Fruit fly (Drosophila melanogaster) whole organism, embryonic: ENCODE data around the gene CG14423.

Experiments used
- CG10209 ChIP-seq: fragments of 200-800 bp; sonication (Bioruptor generic); optimal IDR thresholded peaks from 3 replicates; lab custom pipeline; 2017; ENCODE audit warnings: missing biosample characterization, mild to moderate bottlenecking, missing genetic modification characterization, missing genetic modification reagents
- CG10366 ChIP-seq: fragments of 200-800 bp; sonication (Bioruptor generic); IDR thresholded peaks from 2 replicates; pipeline ENCODE4 v1.3.6; 2022; ENCODE audit warnings: missing biosample characterization, missing genetic modification characterization
- CG11695 ChIP-seq: fragments of 200-800 bp; sonication (Bioruptor generic); IDR thresholded peaks from 3 replicates; pipeline ENCODE4 v1.3.6; 2022; ENCODE audit warnings: missing biosample characterization, missing genetic modification characterization
- CG12104 ChIP-seq: fragments of 200-800 bp; sonication (Bioruptor generic); optimal IDR thresholded peaks from 3 replicates; lab custom pipeline; 2016; ENCODE audit warnings: missing biosample characterization, missing genetic modification characterization
- CG12155 ChIP-seq: fragments of 200-800 bp; sonication (Bioruptor generic); optimal IDR thresholded peaks from 3 replicates; lab custom pipeline; 2016; ENCODE audit warnings: missing biosample characterization, missing genetic modification characterization
- CG13123 ChIP-seq: fragments of 200-800 bp; sonication (Bioruptor generic); optimal IDR thresholded peaks from 2 replicates; lab custom pipeline; 2016; ENCODE audit warnings: missing biosample characterization, missing genetic modification characterization
- CG13775 ChIP-seq: fragments of 200-800 bp; sonication (Bioruptor generic); optimal IDR thresholded peaks from 3 replicates; lab custom pipeline; 2017; ENCODE audit warnings: missing biosample characterization, mild to moderate bottlenecking, missing genetic modification characterization
- CG1602 ChIP-seq: fragments of 200-800 bp; sonication (Bioruptor generic); optimal IDR thresholded peaks from 3 replicates; lab custom pipeline; 2016; ENCODE audit warnings: missing biosample characterization, missing genetic modification characterization
- CG17802 ChIP-seq: fragments of 200-800 bp; sonication (Bioruptor generic); optimal IDR thresholded peaks from 2 replicates; lab custom pipeline; 2018; ENCODE audit warnings: missing biosample characterization, mild to moderate bottlenecking, missing genetic modification characterization, moderate library complexity
- CG18262 ChIP-seq: fragments of 200-800 bp; optimal IDR thresholded peaks from 3 replicates; lab custom pipeline; 2019; ENCODE audit warnings: missing biosample characterization, mild to moderate bottlenecking, missing genetic modification characterization, moderate library complexity
- CG18619 ChIP-seq: fragments of 200-800 bp; sonication (Bioruptor generic); optimal IDR thresholded peaks from 3 replicates; lab custom pipeline; 2017; ENCODE audit warnings: missing biosample characterization, mild to moderate bottlenecking, missing genetic modification characterization
- CG2129 ChIP-seq: fragments of 200-800 bp; sonication (Bioruptor generic); IDR thresholded peaks from 2 replicates; pipeline ENCODE4 v1.3.6; 2022; ENCODE audit warnings: missing biosample characterization, missing genetic modification characterization; ENCODE audit not compliant: partially characterized antibody
- CG2202 ChIP-seq: fragments of 200-800 bp; sonication (Bioruptor generic); optimal IDR thresholded peaks from 2 replicates; lab custom pipeline; 2018; ENCODE audit warnings: missing biosample characterization, mild to moderate bottlenecking, missing genetic modification characterization
- CG30403 ChIP-seq: fragments of 200-800 bp; sonication (Bioruptor generic); optimal IDR thresholded peaks from 3 replicates; lab custom pipeline; 2016; ENCODE audit warnings: missing biosample characterization, missing genetic modification characterization
- CG33213 ChIP-seq: fragments of 200-800 bp; sonication (Bioruptor generic); optimal IDR thresholded peaks from 3 replicates; lab custom pipeline; 2016; ENCODE audit warnings: missing biosample characterization, missing genetic modification characterization
- CG33557 ChIP-seq: fragments of 200-800 bp; sonication (Bioruptor generic); optimal IDR thresholded peaks from 2 replicates; lab custom pipeline; 2019; ENCODE audit warnings: missing biosample characterization, mild to moderate bottlenecking, missing genetic modification characterization, moderate library complexity
- CG6254 ChIP-seq: fragments of 200-800 bp; sonication (Bioruptor generic); optimal IDR thresholded peaks from 3 replicates; lab custom pipeline; 2017; ENCODE audit warnings: mild to moderate bottlenecking, missing biosample characterization, missing genetic modification reagents, missing genetic modification characterization
- CG7271 ChIP-seq: fragments of 200-800 bp; sonication (Bioruptor generic); optimal IDR thresholded peaks from 2 replicates; lab custom pipeline; 2018; ENCODE audit warnings: missing biosample characterization, mild to moderate bottlenecking, missing genetic modification characterization, moderate library complexity
- CG8359 ChIP-seq: fragments of 200-800 bp; sonication (Bioruptor generic); optimal IDR thresholded peaks from 2 replicates; lab custom pipeline; 2017; ENCODE audit warnings: missing biosample characterization, mild to moderate bottlenecking, missing genetic modification characterization, borderline replicate concordance
- CG8388 ChIP-seq: fragments of 200-800 bp; sonication (Bioruptor generic); optimal IDR thresholded peaks from 2 replicates; lab custom pipeline; 2019; ENCODE audit warnings: missing biosample characterization, mild to moderate bottlenecking, missing genetic modification characterization, moderate library complexity
- Dip2 ChIP-seq: fragments of 200-800 bp; sonication (Bioruptor generic); IDR thresholded peaks from 2 replicates; pipeline ENCODE4 v1.3.6; 2022; ENCODE audit warnings: missing biosample characterization, missing genetic modification characterization
- Drgx ChIP-seq: fragments of 200-800 bp; sonication (Bioruptor generic); IDR thresholded peaks from 2 replicates; pipeline ENCODE4 v1.3.6; 2022; ENCODE audit warnings: missing biosample characterization, missing genetic modification characterization
- MTF-1 ChIP-seq: fragments of 200-800 bp; sonication (Bioruptor generic); optimal IDR thresholded peaks from 2 replicates; lab custom pipeline; 2018; ENCODE audit warnings: missing biosample characterization, mild to moderate bottlenecking, missing genetic modification characterization, borderline replicate concordance
- NC2β ChIP-seq: fragments of 200-800 bp; sonication (Bioruptor generic); optimal IDR thresholded peaks from 2 replicates; lab custom pipeline; 2016; ENCODE audit warnings: missing biosample characterization, missing genetic modification characterization
- Six4 ChIP-seq: fragments of 200-800 bp; sonication (Bioruptor generic); optimal IDR thresholded peaks from 2 replicates; lab custom pipeline; 2016; ENCODE audit warnings: missing biosample characterization, missing genetic modification characterization
- Sox102F ChIP-seq: fragments of 200-800 bp; sonication (Bioruptor generic); optimal IDR thresholded peaks from 2 replicates; lab custom pipeline; 2018; ENCODE audit warnings: missing biosample characterization, mild to moderate bottlenecking, missing genetic modification characterization, moderate library complexity
- Ssrp ChIP-seq: fragments of 200-800 bp; sonication (Bioruptor generic); optimal IDR thresholded peaks from 2 replicates; lab custom pipeline; 2018; ENCODE audit warnings: missing biosample characterization, mild to moderate bottlenecking, missing genetic modification characterization, moderate library complexity
- Trl ChIP-seq, 3 experiments: fragments of >200 bp in 2 of 3; fragments of 200-800 bp in 1 of 3; sonication (Bioruptor generic) in 1 of 3; optimal IDR thresholded peaks; 2 replicates in 1 of 3; 3 replicates in 2 of 3; lab custom pipeline; 2016 to 2017; ENCODE audit warnings: missing biosample characterization in 1 of 3, missing genetic modification characterization in 1 of 3
- corto ChIP-seq: fragments of 200-800 bp; sonication (Bioruptor generic); optimal IDR thresholded peaks from 2 replicates; lab custom pipeline; 2016; ENCODE audit warnings: missing biosample characterization, mild to moderate bottlenecking, missing genetic modification characterization, moderate library complexity
- croc ChIP-seq: fragments of 200-800 bp; sonication (Bioruptor generic); conservative IDR thresholded peaks from 3 replicates; pipeline ENCODE4 v1.3.6; 2022; ENCODE audit warnings: missing biosample characterization, missing genetic modification characterization
- crol ChIP-seq: fragments of 200-800 bp; sonication (Bioruptor generic); IDR thresholded peaks from 2 replicates; pipeline ENCODE4 v1.3.6; 2022; ENCODE audit warnings: missing biosample characterization, missing genetic modification characterization
- dpn ChIP-seq, 2 experiments: fragments of 200-800 bp; sonication (Bioruptor generic); optimal IDR thresholded peaks; 3 replicates each; lab custom pipeline; 2016; ENCODE audit warnings: missing biosample characterization in 2 of 2, missing genetic modification characterization in 2 of 2
- emc ChIP-seq: fragments of 200-800 bp; sonication (Bioruptor generic); optimal IDR thresholded peaks from 2 replicates; lab custom pipeline; 2016; ENCODE audit warnings: missing biosample characterization, missing genetic modification characterization
- gcm ChIP-seq: fragments of 200-800 bp; sonication (Bioruptor generic); optimal IDR thresholded peaks from 2 replicates; lab custom pipeline; 2019; ENCODE audit warnings: missing biosample characterization, mild to moderate bottlenecking, missing genetic modification characterization, moderate library complexity
- gem ChIP-seq: fragments of 200-800 bp; sonication (Bioruptor generic); optimal IDR thresholded peaks from 2 replicates; lab custom pipeline; 2019; ENCODE audit warnings: missing biosample characterization, mild to moderate bottlenecking, missing genetic modification characterization, moderate library complexity
- grau ChIP-seq: fragments of 200-800 bp; optimal IDR thresholded peaks from 3 replicates; lab custom pipeline; 2019; ENCODE audit warnings: missing biosample characterization, mild to moderate bottlenecking, missing genetic modification characterization, moderate library complexity
- gsb-n ChIP-seq: fragments of 200-800 bp; sonication (Bioruptor generic); optimal IDR thresholded peaks from 3 replicates; lab custom pipeline; 2018; ENCODE audit warnings: missing biosample characterization, mild to moderate bottlenecking, missing genetic modification characterization
- lbe ChIP-seq: fragments of 200-800 bp; sonication (Bioruptor generic); optimal IDR thresholded peaks from 2 replicates; lab custom pipeline; 2016; ENCODE audit warnings: missing biosample characterization, mild to moderate bottlenecking, missing genetic modification characterization
- lola ChIP-seq, 3 experiments: fragments of >200 bp in 2 of 3; fragments of 200-800 bp in 1 of 3; sonication (Bioruptor generic) in 1 of 3; optimal IDR thresholded peaks; 2 replicates each; lab custom pipeline; 2017 to 2019; ENCODE audit warnings: missing biosample characterization in 3 of 3, missing genetic modification characterization in 3 of 3, mild to moderate bottlenecking in 1 of 3, moderate library complexity in 1 of 3
- phol ChIP-seq: fragments of 200-800 bp; sonication (Bioruptor generic); optimal IDR thresholded peaks from 3 replicates; lab custom pipeline; 2018; ENCODE audit warnings: missing biosample characterization, mild to moderate bottlenecking, missing genetic modification characterization, moderate library complexity
- pros ChIP-seq: fragments of 200-800 bp; sonication (Bioruptor generic); optimal IDR thresholded peaks from 3 replicates; lab custom pipeline; 2019; ENCODE audit warnings: missing biosample characterization, mild to moderate bottlenecking, missing genetic modification characterization, moderate library complexity
- rib ChIP-seq: fragments of 200-800 bp; sonication (Bioruptor generic); IDR thresholded peaks from 2 replicates; pipeline ENCODE4 v1.3.6; 2022; ENCODE audit warnings: missing biosample characterization, missing genetic modification characterization
- sens ChIP-seq: fragments of 200-800 bp; sonication (Bioruptor generic); peaks from one replicate; lab custom pipeline; 2016; ENCODE audit warnings: missing biosample characterization, missing genetic modification characterization
- slp2 ChIP-seq: fragments of 200-800 bp; sonication (Bioruptor generic); optimal IDR thresholded peaks from 2 replicates; lab custom pipeline; 2016; ENCODE audit warnings: missing biosample characterization, missing genetic modification characterization
- tll ChIP-seq, 2 experiments: fragments of 200-800 bp in 1 of 2; fragments of >200 bp in 1 of 2; sonication (Bioruptor generic) in 1 of 2; optimal IDR thresholded peaks; 2 replicates each; lab custom pipeline; 2017 to 2019; ENCODE audit warnings: missing biosample characterization in 2 of 2, missing genetic modification characterization in 2 of 2, mild to moderate bottlenecking in 1 of 2, moderate library complexity in 1 of 2
- vfl ChIP-seq: fragments of 200-800 bp; sonication (Bioruptor generic); optimal IDR thresholded peaks from 2 replicates; lab custom pipeline; 2016; ENCODE audit warnings: missing biosample characterization, missing genetic modification characterization
- z ChIP-seq: fragments of 200-800 bp; sonication (Bioruptor generic); IDR thresholded peaks from 3 replicates; pipeline ENCODE4 v1.3.6; 2022; ENCODE audit warnings: missing biosample characterization, missing genetic modification characterization

Gene CG14423

dm6 chrX:2984902-2985772 lies 39.9 kb downstream of the CG14423 start (continued):
- no peak for TF ChIP-seq Dip2 (GFP tag; lab: Robert Waterston, UW)
- peak in 1 of 3 experiments; percentile 87 for TF ChIP-seq lola (GFP tag; optimal IDR thresholded peaks at IDR 0.05; lab: Kevin White, UChicago)
- peak; percentile 79 for TF ChIP-seq gem (tag; lab: Kevin White, UChicago)
- TF ChIP-seq CG8388 = peak; percentile 43
- peak; percentile 41 for TF ChIP-seq CG12104 (GFP tag; lab: Kevin White, UChicago)
- peak; percentile 60 for TF ChIP-seq CG10209 (GFP tag; lab: Kevin White, UChicago)
- TF ChIP-seq CG13123 (GFP tag; lab: Kevin White, UChicago) = no peak
- peak; percentile 40 for TF ChIP-seq grau (tag; lab: Kevin White, UChicago)
- peak; percentile 81 for TF ChIP-seq CG18262
- peak; percentile 27 for TF ChIP-seq Ssrp (tag; lab: Kevin White, UChicago)
- peak; percentile 33 for TF ChIP-seq NC2β
- no peak for TF ChIP-seq emc (GFP tag; lab: Kevin White, UChicago)
- no peak for TF ChIP-seq CG10366 (GFP tag; lab: Robert Waterston, UW)
- peak; percentile 61 for TF ChIP-seq gsb-n (tag; lab: Kevin White, UChicago)
- TF ChIP-seq CG30403 (GFP tag; lab: Kevin White, UChicago) = peak; percentile 41
- peak; percentile 16 for TF ChIP-seq CG6254 (GFP tag; lab: Kevin White, UChicago)
- TF ChIP-seq Drgx (GFP tag; lab: Robert Waterston, UW) = no peak
- peak; percentile 8 for TF ChIP-seq Sox102F (GFP tag; lab: Kevin White, UChicago)
- TF ChIP-seq CG8359 (GFP tag; lab: Kevin White, UChicago) = peak; percentile 49
- TF ChIP-seq CG7271 (tag; lab: Kevin White, UChicago) = peak; percentile 97
- peak; percentile 30 for TF ChIP-seq vfl (GFP tag; lab: Kevin White, UChicago)
- peak; percentile 68 for TF ChIP-seq lbe (GFP tag; lab: Kevin White, UChicago)
- TF ChIP-seq corto (GFP tag; lab: Kevin White, UChicago) = peak; percentile 48
- peak; percentile 96 for TF ChIP-seq sens
- TF ChIP-seq z = no peak
- no peak for TF ChIP-seq Trl (optimal IDR thresholded peaks at IDR 0.05; lab: Kevin White, UChicago)
- TF ChIP-seq Trl (GFP tag; optimal IDR thresholded peaks at IDR 0.05; lab: Kevin White, UChicago) = peak; percentile 61
- TF ChIP-seq crol (GFP tag; lab: Robert Waterston, UW) = peak; percentile 70
- peak; percentile 13 for TF ChIP-seq pros (GFP tag; lab: Kevin White, UChicago)
- TF ChIP-seq gcm (GFP tag; lab: Kevin White, UChicago) = peak; percentile 12
- peak; percentile 14; the same call in 1 of the 3 replicates for TF ChIP-seq CG11695 (GFP tag; lab: Robert Waterston, UW)
- peak; percentile 20 for TF ChIP-seq CG12155 (GFP tag; lab: Kevin White, UChicago)
- peak; percentile 64 for TF ChIP-seq CG1602 (GFP tag; lab: Kevin White, UChicago)
- peak; percentile 3 for TF ChIP-seq CG18619 (GFP tag; lab: Kevin White, UChicago)
- TF ChIP-seq CG2202 (tag; lab: Kevin White, UChicago) = peak; percentile 49
- no peak for TF ChIP-seq MTF-1 (GFP tag; lab: Kevin White, UChicago)
- TF ChIP-seq dpn (GFP tag; optimal IDR thresholded peaks at IDR 0.05; lab: Kevin White, UChicago) = peak; percentile 3 to 11
- no peak for TF ChIP-seq CG17802
- no peak for TF ChIP-seq CG33213 (GFP tag; lab: Kevin White, UChicago)
- peak; percentile 74 for TF ChIP-seq phol (tag; lab: Kevin White, UChicago)
- peak; percentile 49 for TF ChIP-seq croc (GFP tag; lab: Robert Waterston, UW)
- TF ChIP-seq Six4 = peak; percentile 2
- no peak for TF ChIP-seq CG2129 (GFP tag; lab: Robert Waterston, UW)
- TF ChIP-seq rib (GFP tag; lab: Robert Waterston, UW) = no peak
- TF ChIP-seq tll (GFP tag; optimal IDR thresholded peaks at IDR 0.05; lab: Kevin White, UChicago) = peak in 1 of 2 experiments; percentile 96
- peak; percentile 62 for TF ChIP-seq CG33557 (GFP tag; lab: Kevin White, UChicago)
- TF ChIP-seq CG13775 = peak; percentile 66
- TF ChIP-seq slp2 (GFP tag; lab: Kevin White, UChicago) = no peak
